Fruit fly (Drosophila melanogaster): ENCODE data around the gene CG42870.

CG42870 gene

DNA sequence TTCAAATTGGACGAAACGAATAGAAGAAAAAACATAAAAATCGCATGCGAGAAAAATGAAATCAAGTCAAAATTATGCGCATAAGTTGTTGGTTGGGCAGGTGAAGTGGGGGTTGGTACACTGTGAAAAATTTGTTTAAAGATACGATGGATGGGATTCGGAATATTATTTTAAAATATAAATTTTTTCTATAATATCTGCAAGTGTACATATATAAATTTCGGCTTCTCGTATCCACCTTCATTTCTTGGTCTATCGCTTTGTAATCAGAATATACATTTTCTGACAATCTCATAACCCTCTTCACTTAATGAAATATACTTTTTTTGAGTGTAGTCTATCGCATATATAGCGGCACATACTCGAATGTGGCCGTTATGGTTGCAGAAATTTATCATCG lies 33.8 kb downstream of the CG42870 start (continued):
- TF ChIP-seq CG14441 (GFP tag; IDR thresholded peaks at IDR 0.05) (no peak), CG8290 (GFP tag; optimal IDR thresholded peaks at IDR 0.05) (no peak), CG8290 (tag; optimal IDR thresholded peaks at IDR 0.05) (no peak), CG11093 (GFP tag; IDR thresholded peaks at IDR 0.05) (no peak), ac (GFP tag; optimal IDR thresholded peaks at IDR 0.05) (no peak), CG15073 (GFP tag; optimal IDR thresholded peaks at IDR 0.05) (no peak), hb (GFP tag; IDR thresholded peaks at IDR 0.05; ENCODE audit: partially characterized antibody) (no peak), gem (tag; optimal IDR thresholded peaks at IDR 0.05) (peak; percentile 62), CG7357 (GFP tag; IDR thresholded peaks at IDR 0.05) (no peak), esg (GFP tag; conservative IDR thresholded peaks at IDR 0.05) (0 out of 2 replicates have a peak, but pooled peaks have one; percentile 22), Dip2 (GFP tag; IDR thresholded peaks at IDR 0.05) (no peak), toy (GFP tag; IDR thresholded peaks at IDR 0.05) (no peak), CG17328 (GFP tag; IDR thresholded peaks at IDR 0.05) (no peak), maf-S (GFP tag; optimal IDR thresholded peaks at IDR 0.05) (no peak), so (GFP tag; IDR thresholded peaks at IDR 0.05) (no peak), Optix (GFP tag; IDR thresholded peaks at IDR 0.05) (no peak), en (GFP tag; optimal IDR thresholded peaks at IDR 0.05) (no peak), chinmo (GFP tag; IDR thresholded peaks at IDR 0.05; ENCODE audit: partially characterized antibody) (no peak), NC2β (GFP tag; optimal IDR thresholded peaks at IDR 0.05) (no peak), CG33213 (GFP tag; optimal IDR thresholded peaks at IDR 0.05) (no peak), NfI (GFP tag; optimal IDR thresholded peaks at IDR 0.05) (no peak), CTCF (GFP tag; optimal IDR thresholded peaks at IDR 0.05) (no peak), ken (GFP tag; IDR thresholded peaks at IDR 0.05) (no peak), zfh1 (GFP tag; IDR thresholded peaks at IDR 0.05) (no peak), CG14050 (GFP tag; IDR thresholded peaks at IDR 0.05) (no peak), emc (GFP tag; optimal IDR thresholded peaks at IDR 0.05) (no peak), CG17802 (tag; optimal IDR thresholded peaks at IDR 0.05) (no peak), CG17385 (GFP tag; optimal IDR thresholded peaks at IDR 0.05) (peak; percentile 13), CG34422 (GFP tag; IDR thresholded peaks at IDR 0.05) (no peak), HLH3B (GFP tag; IDR thresholded peaks at IDR 0.05) (peak; percentile 44; the same call in 1 of the 2 replicates), usp (GFP tag; optimal IDR thresholded peaks at IDR 0.05) (no peak), bsh (GFP tag; optimal IDR thresholded peaks at IDR 0.05) (peak in 1 of 2 experiments; percentile 6), CG30431 (GFP tag; optimal IDR thresholded peaks at IDR 0.05) (peak; percentile 4), Bteb2 (GFP tag; optimal IDR thresholded peaks at IDR 0.05) (no peak), CG18262 (tag; optimal IDR thresholded peaks at IDR 0.05) (peak; percentile 32), Atf6 (GFP tag; IDR thresholded peaks at IDR 0.05) (no peak), zen (tag; optimal IDR thresholded peaks at IDR 0.05) (no peak), CG9437 (GFP tag; optimal IDR thresholded peaks at IDR 0.05) (no peak), CG13624 (GFP tag; optimal IDR thresholded peaks at IDR 0.05) (no peak), eyg (GFP tag; optimal IDR thresholded peaks at IDR 0.05) (no peak), Adf1 (GFP tag; IDR thresholded peaks at IDR 0.05) (no peak), CG3065 (GFP tag; optimal IDR thresholded peaks at IDR 0.05) (no peak), seq (GFP tag; IDR thresholded peaks at IDR 0.05) (0 out of 2 replicates have a peak, but pooled peaks have one; percentile 40), CG11723 (GFP tag; optimal IDR thresholded peaks at IDR 0.05) (no peak), Doc2 (GFP tag; IDR thresholded peaks at IDR 0.05) (no peak), Bgb (GFP tag; IDR thresholded peaks at IDR 0.05; ENCODE audit: partially characterized antibody) (no peak), caup (GFP tag; optimal IDR thresholded peaks at IDR 0.05; ENCODE audit: severe bottlenecking) (no peak), H2.0 (GFP tag; IDR thresholded peaks at IDR 0.05) (no peak), aop (GFP tag; IDR thresholded peaks at IDR 0.05) (no peak), nerfin-1 (tag; optimal IDR thresholded peaks at IDR 0.05) (no peak), CG9797 (GFP tag; optimal IDR thresholded peaks at IDR 0.05) (no peak), vvl (GFP tag; IDR thresholded peaks at IDR 0.05) (peak; percentile 77), dysf (GFP tag; IDR thresholded peaks at IDR 0.05) (peak; percentile 52; the same call in 1 of the 3 replicates), CG9609 (GFP tag; optimal IDR thresholded peaks at IDR 0.05) (no peak)
